In genomic region chr3R:23817566-23818202, dm6 we compare ENCODE assay signal across 1 fruit fly cellular context.
TF ChIP-seq lines count a peak whose summit lies in the region.

No protein-coding gene starts in this region.

TF ChIP-seq in whole organism, embryonic, 481 proteins besides CTCF, POLR2A, EP300 and RAD21 (continued from another document and continues in another):
- TF ChIP-seq CG3407 (GFP tag; optimal IDR thresholded peaks at IDR 0.05; lab: Kevin White, UChicago) (peak; percentile 29), gsb (GFP tag; IDR thresholded peaks at IDR 0.05; lab: Robert Waterston, UW) (no peak), z (GFP tag; IDR thresholded peaks at IDR 0.05; lab: Robert Waterston, UW) (no peak), Mrtf (GFP tag; IDR thresholded peaks at IDR 0.05; lab: Robert Waterston, UW) (no peak; the same call in 2 of the 3 replicates), CG30431 (GFP tag; optimal IDR thresholded peaks at IDR 0.05; lab: Kevin White, UChicago) (no peak), sr (GFP tag; IDR thresholded peaks at IDR 0.05; lab: Robert Waterston, UW) (peak; percentile 50; the same call in 2 of the 3 replicates), fru (optimal IDR thresholded peaks at IDR 0.05; lab: Kevin White, UChicago) (no peak), gt (GFP tag; IDR thresholded peaks at IDR 0.05; lab: Robert Waterston, UW) (no peak), zfh2 (GFP tag; optimal IDR thresholded peaks at IDR 0.05; lab: Kevin White, UChicago) (no peak), CG12071 (GFP tag; optimal IDR thresholded peaks at IDR 0.05; lab: Kevin White, UChicago) (no peak), Tbp (GFP tag; optimal IDR thresholded peaks at IDR 0.05; lab: Kevin White, UChicago) (no peak), CG4328 (GFP tag; optimal IDR thresholded peaks at IDR 0.05; lab: Kevin White, UChicago) (peak; percentile 28), ftz-f1 (GFP tag; optimal IDR thresholded peaks at IDR 0.05; lab: Kevin White, UChicago) (no peak), CrebB (tag; optimal IDR thresholded peaks at IDR 0.05; lab: Kevin White, UChicago) (peak; percentile 4), lbe (GFP tag; optimal IDR thresholded peaks at IDR 0.05; lab: Kevin White, UChicago) (no peak), odd (GFP tag; optimal IDR thresholded peaks at IDR 0.05; lab: Kevin White, UChicago) (no peak), CG11085 (GFP tag; IDR thresholded peaks at IDR 0.05; lab: Robert Waterston, UW) (0 out of 2 replicates have a peak, but pooled peaks have one; percentile 36), az2 (GFP tag; optimal IDR thresholded peaks at IDR 0.05; lab: Kevin White, UChicago) (peak; percentile 25), CG11696 (GFP tag; IDR thresholded peaks at IDR 0.05; lab: Robert Waterston, UW) (no peak), oc (tag; optimal IDR thresholded peaks at IDR 0.05; lab: Kevin White, UChicago) (no peak), CG14050 (GFP tag; IDR thresholded peaks at IDR 0.05; lab: Robert Waterston, UW) (no peak), Fer2 (tag; optimal IDR thresholded peaks at IDR 0.05; lab: Kevin White, UChicago) (no peak), CG14965 (GFP tag; optimal IDR thresholded peaks at IDR 0.05; lab: Kevin White, UChicago; ENCODE audit: borderline replicate concordance) (no peak), CG3847 (GFP tag; IDR thresholded peaks at IDR 0.05; lab: Robert Waterston, UW) (0 out of 2 replicates have a peak, but pooled peaks have one; percentile 10), CG8924 (tag; optimal IDR thresholded peaks at IDR 0.05; lab: Kevin White, UChicago) (peak; percentile 22), Dp (GFP tag; optimal IDR thresholded peaks at IDR 0.05; lab: Kevin White, UChicago) (no peak), lola (GFP tag; optimal IDR thresholded peaks at IDR 0.05; lab: Kevin White, UChicago) (no peak), Lpt (GFP tag; optimal IDR thresholded peaks at IDR 0.05; lab: Kevin White, UChicago) (no peak), CG4282 (GFP tag; optimal IDR thresholded peaks at IDR 0.05; lab: Kevin White, UChicago) (no peak), HmgZ (tag; optimal IDR thresholded peaks at IDR 0.05; lab: Kevin White, UChicago) (peak; percentile 2), CG10147 (GFP tag; optimal IDR thresholded peaks at IDR 0.05; lab: Kevin White, UChicago) (no peak), phol (tag; optimal IDR thresholded peaks at IDR 0.05; lab: Kevin White, UChicago) (no peak), Opbp (GFP tag; IDR thresholded peaks at IDR 0.05; lab: Robert Waterston, UW; ENCODE audit: partially characterized antibody) (no peak), gfzf (GFP tag; optimal IDR thresholded peaks at IDR 0.05; lab: Kevin White, UChicago) (no peak), CG33557 (GFP tag; optimal IDR thresholded peaks at IDR 0.05; lab: Kevin White, UChicago) (no peak), CG31365 (tag; optimal IDR thresholded peaks at IDR 0.05; lab: Kevin White, UChicago) (peak; percentile 25), usp (GFP tag; optimal IDR thresholded peaks at IDR 0.05; lab: Kevin White, UChicago) (no peak), Xrp1 (GFP tag; IDR thresholded peaks at IDR 0.05; lab: Robert Waterston, UW) (peak; percentile 23; the same call in 1 of the 2 replicates), H2.0 (GFP tag; IDR thresholded peaks at IDR 0.05; lab: Robert Waterston, UW) (peak; percentile 53), fd64A (GFP tag; optimal IDR thresholded peaks at IDR 0.05; lab: Kevin White, UChicago) (peak; percentile 27), Elba2 (GFP tag; optimal IDR thresholded peaks at IDR 0.05; lab: Kevin White, UChicago) (peak; percentile 40), en (GFP tag; optimal IDR thresholded peaks at IDR 0.05; lab: Kevin White, UChicago) (no peak), Side (GFP tag; optimal IDR thresholded peaks at IDR 0.05; lab: Kevin White, UChicago) (peak; percentile 17), hkb (optimal IDR thresholded peaks at IDR 0.05; lab: Kevin White, UChicago) (no peak), hkb (GFP tag; IDR thresholded peaks at IDR 0.05; lab: Robert Waterston, UW) (peak; percentile 68), Atf-2 (GFP tag; optimal IDR thresholded peaks at IDR 0.05; lab: Kevin White, UChicago) (peak; percentile 15), CG17802 (tag; optimal IDR thresholded peaks at IDR 0.05; lab: Kevin White, UChicago) (no peak), Ptx1 (GFP tag; IDR thresholded peaks at IDR 0.05; lab: Robert Waterston, UW) (0 out of 2 replicates have a peak, but pooled peaks have one; percentile 20), ken (GFP tag; IDR thresholded peaks at IDR 0.05; lab: Robert Waterston, UW) (no peak), pfk (GFP tag; optimal IDR thresholded peaks at IDR 0.05; lab: Kevin White, UChicago) (peak; percentile 5), CG6654 (GFP tag; optimal IDR thresholded peaks at IDR 0.05; lab: Kevin White, UChicago) (no peak), wdn (GFP tag; IDR thresholded peaks at IDR 0.05; lab: Robert Waterston, UW) (no peak), CG9932 (GFP tag; IDR thresholded peaks at IDR 0.05; lab: Robert Waterston, UW) (0 out of 2 replicates have a peak, but pooled peaks have one; percentile 37), bab2 (GFP tag; optimal IDR thresholded peaks at IDR 0.05; lab: Kevin White, UChicago) (peak; percentile 2), nerfin-2 (GFP tag; IDR thresholded peaks at IDR 0.05; lab: Robert Waterston, UW; ENCODE audit: partially characterized antibody) (no peak), CG15514 (GFP tag; optimal IDR thresholded peaks at IDR 0.05; lab: Kevin White, UChicago) (no peak), btn (GFP tag; optimal IDR thresholded peaks at IDR 0.05; lab: Kevin White, UChicago) (no peak), B-H1 (GFP tag; IDR thresholded peaks at IDR 0.05; lab: Robert Waterston, UW) (no peak), CG3995 (GFP tag; optimal IDR thresholded peaks at IDR 0.05; lab: Kevin White, UChicago) (no peak), Dip3 (GFP tag; optimal IDR thresholded peaks at IDR 0.05; lab: Kevin White, UChicago) (no peak), pum (GFP tag; optimal IDR thresholded peaks at IDR 0.05; lab: Kevin White, UChicago) (no peak), CG6254 (GFP tag; optimal IDR thresholded peaks at IDR 0.05; lab: Kevin White, UChicago) (no peak), ab (GFP tag; optimal IDR thresholded peaks at IDR 0.05; lab: Kevin White, UChicago) (no peak), CG34376 (GFP tag; optimal IDR thresholded peaks at IDR 0.05; lab: Kevin White, UChicago) (no peak), CG2199 (GFP tag; IDR thresholded peaks at IDR 0.05; lab: Robert Waterston, UW) (no peak), CG5953 (GFP tag; IDR thresholded peaks at IDR 0.05; lab: Robert Waterston, UW) (0 out of 2 replicates have a peak, but pooled peaks have one; percentile 6), tx (GFP tag; optimal IDR thresholded peaks at IDR 0.05; lab: Kevin White, UChicago) (no peak), Gsc (GFP tag; IDR thresholded peaks at IDR 0.05; lab: Robert Waterston, UW) (no peak), ci (GFP tag; IDR thresholded peaks at IDR 0.05; lab: Robert Waterston, UW) (peak; percentile 38; the same call in 1 of the 3 replicates), CG6765 (GFP tag; optimal IDR thresholded peaks at IDR 0.05; lab: Kevin White, UChicago) (no peak), CG5180 (GFP tag; optimal IDR thresholded peaks at IDR 0.05; lab: Kevin White, UChicago) (no peak), eve (GFP tag; optimal IDR thresholded peaks at IDR 0.05; lab: Kevin White, UChicago) (no peak), onecut (GFP tag; IDR thresholded peaks at IDR 0.05; lab: Robert Waterston, UW) (0 out of 2 replicates have a peak, but pooled peaks have one; percentile 22), CG16813 (GFP tag; IDR thresholded peaks at IDR 0.05; lab: Robert Waterston, UW; ENCODE audit: partially characterized antibody) (no peak), NfI (GFP tag; optimal IDR thresholded peaks at IDR 0.05; lab: Kevin White, UChicago) (no peak), sug (tag; optimal IDR thresholded peaks at IDR 0.05; lab: Kevin White, UChicago) (no peak), esg (GFP tag; conservative IDR thresholded peaks at IDR 0.05; lab: Robert Waterston, UW) (no peak), croc (GFP tag; conservative IDR thresholded peaks at IDR 0.05; lab: Robert Waterston, UW) (no peak), CG10366 (GFP tag; IDR thresholded peaks at IDR 0.05; lab: Robert Waterston, UW) (peak; percentile 47), HLH3B (GFP tag; IDR thresholded peaks at IDR 0.05; lab: Robert Waterston, UW) (peak; percentile 47), ems (GFP tag; optimal IDR thresholded peaks at IDR 0.05; lab: Kevin White, UChicago) (no peak), HLH54F (GFP tag; optimal IDR thresholded peaks at IDR 0.05; lab: Kevin White, UChicago) (no peak), YL-1 (GFP tag; optimal IDR thresholded peaks at IDR 0.05; lab: Kevin White, UChicago) (peak; percentile 12), toy (GFP tag; IDR thresholded peaks at IDR 0.05; lab: Robert Waterston, UW) (no peak), CG12391 (tag; optimal IDR thresholded peaks at IDR 0.05; lab: Kevin White, UChicago) (no peak), Mad (GFP tag; optimal IDR thresholded peaks at IDR 0.05; lab: Kevin White, UChicago) (no peak), lilli (GFP tag; optimal IDR thresholded peaks at IDR 0.05; lab: Kevin White, UChicago) (peak; percentile 23), CG7357 (GFP tag; IDR thresholded peaks at IDR 0.05; lab: Robert Waterston, UW) (no peak), her (GFP tag; optimal IDR thresholded peaks at IDR 0.05; lab: Kevin White, UChicago) (no peak), CG17328 (GFP tag; IDR thresholded peaks at IDR 0.05; lab: Robert Waterston, UW) (peak; percentile 34; the same call in 1 of the 2 replicates), CG10267 (tag; optimal IDR thresholded peaks at IDR 0.05; lab: Kevin White, UChicago) (no peak), CG7839 (tag; optimal IDR thresholded peaks at IDR 0.05; lab: Kevin White, UChicago) (no peak), CG18599 (GFP tag; optimal IDR thresholded peaks at IDR 0.05; lab: Kevin White, UChicago) (no peak), CG12942 (GFP tag; optimal IDR thresholded peaks at IDR 0.05; lab: Kevin White, UChicago) (no peak), CHES-1-like (GFP tag; optimal IDR thresholded peaks at IDR 0.05; lab: Kevin White, UChicago) (no peak), p53 (GFP tag; optimal IDR thresholded peaks at IDR 0.05; lab: Kevin White, UChicago) (no peak), vvl (GFP tag; IDR thresholded peaks at IDR 0.05; lab: Robert Waterston, UW) (0 out of 2 replicates have a peak, but pooled peaks have one; percentile 50), Awh (GFP tag; IDR thresholded peaks at IDR 0.05; lab: Robert Waterston, UW) (0 out of 2 replicates have a peak, but pooled peaks have one; percentile 15), bbx (GFP tag; IDR thresholded peaks at IDR 0.05; lab: Robert Waterston, UW; ENCODE audit: partially characterized antibody) (no peak), fu2 (GFP tag; optimal IDR thresholded peaks at IDR 0.05; lab: Kevin White, UChicago) (no peak), Meics (GFP tag; optimal IDR thresholded peaks at IDR 0.05; lab: Kevin White, UChicago) (no peak), grau (tag; optimal IDR thresholded peaks at IDR 0.05; lab: Kevin White, UChicago) (peak; percentile 89), Rx (GFP tag; IDR thresholded peaks at IDR 0.05; lab: Robert Waterston, UW) (0 out of 2 replicates have a peak, but pooled peaks have one; percentile 28), ara (GFP tag; IDR thresholded peaks at IDR 0.05; lab: Robert Waterston, UW) (no peak), CG11504 (tag; optimal IDR thresholded peaks at IDR 0.05; lab: Kevin White, UChicago) (no peak), twi (tag; optimal IDR thresholded peaks at IDR 0.05; lab: Kevin White, UChicago) (no peak), CG4424 (GFP tag; optimal IDR thresholded peaks at IDR 0.05; lab: Kevin White, UChicago) (peak; percentile 5), CG10959 (GFP tag; IDR thresholded peaks at IDR 0.05; lab: Robert Waterston, UW) (no peak), Nf-YB (GFP tag; optimal IDR thresholded peaks at IDR 0.05; lab: Kevin White, UChicago) (no peak), Atf6 (GFP tag; IDR thresholded peaks at IDR 0.05; lab: Robert Waterston, UW) (no peak), ap (GFP tag; IDR thresholded peaks at IDR 0.05; lab: Robert Waterston, UW) (no peak), ham (GFP tag; IDR thresholded peaks at IDR 0.05; lab: Robert Waterston, UW) (no peak), mirr (GFP tag; optimal IDR thresholded peaks at IDR 0.05; lab: Kevin White, UChicago) (no peak), ranshi (GFP tag; IDR thresholded peaks at IDR 0.05; lab: Robert Waterston, UW) (no peak; the same call in 1 of the 2 replicates), cg (GFP tag; optimal IDR thresholded peaks at IDR 0.05; lab: Kevin White, UChicago) (peak; percentile 39), Drgx (GFP tag; IDR thresholded peaks at IDR 0.05; lab: Robert Waterston, UW) (peak; percentile 90), hth (optimal IDR thresholded peaks at IDR 0.05; lab: Kevin White, UChicago) (no peak), chm (GFP tag; IDR thresholded peaks at IDR 0.05; lab: Robert Waterston, UW) (peak; percentile 26; the same call in 1 of the 2 replicates), row (GFP tag; IDR thresholded peaks at IDR 0.05; lab: Robert Waterston, UW) (peak; percentile 66), ase (GFP tag; IDR thresholded peaks at IDR 0.05; lab: Robert Waterston, UW) (no peak), sna (GFP tag; IDR thresholded peaks at IDR 0.05; lab: Robert Waterston, UW; ENCODE audit: partially characterized antibody) (no peak), CG17186 (GFP tag; optimal IDR thresholded peaks at IDR 0.05; lab: Kevin White, UChicago) (no peak), lab (GFP tag; optimal IDR thresholded peaks at IDR 0.05; lab: Kevin White, UChicago) (no peak), Bgb (GFP tag; IDR thresholded peaks at IDR 0.05; lab: Robert Waterston, UW; ENCODE audit: partially characterized antibody) (no peak), CG11398 (GFP tag; optimal IDR thresholded peaks at IDR 0.05; lab: Kevin White, UChicago) (no peak), CG32767 (GFP tag; IDR thresholded peaks at IDR 0.05; lab: Robert Waterston, UW) (peak; percentile 41; the same call in 1 of the 2 replicates), Dad (GFP tag; optimal IDR thresholded peaks at IDR 0.05; lab: Kevin White, UChicago) (peak; percentile 10), CG18764 (GFP tag; optimal IDR thresholded peaks at IDR 0.05; lab: Kevin White, UChicago) (no peak), CG8944 (GFP tag; optimal IDR thresholded peaks at IDR 0.05; lab: Kevin White, UChicago) (no peak), E2f1 (GFP tag; IDR thresholded peaks at IDR 0.05; lab: Robert Waterston, UW) (no peak), Hmx (GFP tag; optimal IDR thresholded peaks at IDR 0.05; lab: Kevin White, UChicago) (no peak), CG9797 (GFP tag; optimal IDR thresholded peaks at IDR 0.05; lab: Kevin White, UChicago) (no peak), nau (GFP tag; optimal IDR thresholded peaks at IDR 0.05; lab: Kevin White, UChicago) (no peak), Hr3 (GFP tag; optimal IDR thresholded peaks at IDR 0.05; lab: Kevin White, UChicago) (no peak), Mes4 (GFP tag; optimal IDR thresholded peaks at IDR 0.05; lab: Kevin White, UChicago) (no peak)
